Fruit fly (Drosophila melanogaster): ENCODE data around the gene eys.

Gene eys

DNA sequence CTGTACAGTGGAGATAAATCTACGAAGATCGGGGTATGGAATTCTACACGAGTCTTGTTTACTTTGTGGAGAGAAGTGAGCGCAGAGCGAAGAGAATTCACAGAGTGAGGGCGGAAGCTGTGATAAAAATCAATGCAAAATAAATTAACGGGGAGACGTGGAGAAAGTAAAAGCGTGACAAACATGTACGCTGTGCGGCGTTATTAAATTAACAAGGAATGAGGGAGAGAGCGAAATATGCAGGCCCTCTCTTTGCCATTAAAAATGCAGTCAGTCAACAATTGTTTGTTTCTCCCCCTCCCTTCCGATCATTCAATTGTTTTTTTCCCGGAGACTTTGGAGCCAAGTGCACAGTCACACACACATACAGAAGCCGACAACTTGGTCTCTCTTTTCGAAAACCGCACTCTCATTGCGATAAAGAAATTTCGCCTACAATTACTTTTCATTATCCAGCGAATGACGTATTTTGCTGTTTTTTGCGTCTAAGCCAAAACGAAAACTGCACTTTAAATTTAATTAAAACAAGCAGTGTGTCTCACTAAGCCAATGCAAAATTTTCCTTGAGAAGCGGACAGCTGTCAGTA is 51.4 kb downstream of the eys start:
- TF ChIP-seq CG11902 (GFP tag; optimal IDR thresholded peaks at IDR 0.05) (no peak), lz (GFP tag; optimal IDR thresholded peaks at IDR 0.05) (no peak), Sox102F (GFP tag; optimal IDR thresholded peaks at IDR 0.05) (no peak), CG9139 (GFP tag; optimal IDR thresholded peaks at IDR 0.05) (peak; percentile 70), spab (GFP tag; optimal IDR thresholded peaks at IDR 0.05) (peak; percentile 40), esn (GFP tag; optimal IDR thresholded peaks at IDR 0.05) (no peak), CG10631 (GFP tag; optimal IDR thresholded peaks at IDR 0.05) (no peak), achi (GFP tag; optimal IDR thresholded peaks at IDR 0.05) (no peak), CG15336 (GFP tag; IDR thresholded peaks at IDR 0.05) (peak; percentile 54), cyc (GFP tag; optimal IDR thresholded peaks at IDR 0.05) (no peak), net (GFP tag; optimal IDR thresholded peaks at IDR 0.05) (no peak), Smox (GFP tag; optimal IDR thresholded peaks at IDR 0.05) (no peak), CG4318 (GFP tag; optimal IDR thresholded peaks at IDR 0.05) (no peak), Lpt (GFP tag; optimal IDR thresholded peaks at IDR 0.05) (peak; percentile 56), CG3032 (tag; optimal IDR thresholded peaks at IDR 0.05) (no peak), Hr38 (GFP tag; optimal IDR thresholded peaks at IDR 0.05) (no peak), Hr4 (GFP tag; optimal IDR thresholded peaks at IDR 0.05) (no peak), CG32006 (GFP tag; optimal IDR thresholded peaks at IDR 0.05) (no peak), CG1621 (tag; optimal IDR thresholded peaks at IDR 0.05) (peak; percentile 30), CG6808 (GFP tag; optimal IDR thresholded peaks at IDR 0.05) (peak; percentile 62), Hr39 (GFP tag; optimal IDR thresholded peaks at IDR 0.05) (no peak), ss (GFP tag; optimal IDR thresholded peaks at IDR 0.05) (peak; percentile 74 to 82), Eip78C (GFP tag) (no peak), Ets96B (tag; optimal IDR thresholded peaks at IDR 0.05) (no peak), CG11294 (GFP tag; IDR thresholded peaks at IDR 0.05) (no peak), CG6276 (GFP tag; optimal IDR thresholded peaks at IDR 0.05) (peak; percentile 59), CG6163 (GFP tag; IDR thresholded peaks at IDR 0.05) (no peak), Eip75B (GFP tag; optimal IDR thresholded peaks at IDR 0.05) (no peak), Gug (GFP tag; IDR thresholded peaks at IDR 0.05) (no peak), CG7368 (GFP tag; optimal IDR thresholded peaks at IDR 0.05) (peak; percentile 23), topi (GFP tag; optimal IDR thresholded peaks at IDR 0.05) (peak; percentile 3), salr (GFP tag; optimal IDR thresholded peaks at IDR 0.05) (no peak), CG6792 (GFP tag; optimal IDR thresholded peaks at IDR 0.05) (peak; percentile 13), dsx (GFP tag; optimal IDR thresholded peaks at IDR 0.05; ENCODE audit: poor library complexity, severe bottlenecking) (peak; percentile 45), vri (GFP tag; optimal IDR thresholded peaks at IDR 0.05) (no peak), fd85E (GFP tag; optimal IDR thresholded peaks at IDR 0.05) (no peak), Ets21C (GFP tag; optimal IDR thresholded peaks at IDR 0.05) (no peak), CG16779 (tag; optimal IDR thresholded peaks at IDR 0.05) (peak; percentile 43), Sox14 (GFP tag; optimal IDR thresholded peaks at IDR 0.05) (peak; percentile 10), Met (GFP tag; optimal IDR thresholded peaks at IDR 0.05) (peak; percentile 21), fkh (GFP tag; optimal IDR thresholded peaks at IDR 0.05) (peak; percentile 51), CG10669 (GFP tag; optimal IDR thresholded peaks at IDR 0.05) (no peak), Eip93F (GFP tag; optimal IDR thresholded peaks at IDR 0.05) (no peak), CG8119 (GFP tag; IDR thresholded peaks at IDR 0.05) (0 out of 3 replicates have a peak, but pooled peaks have one; percentile 30), CG34406 (GFP tag; optimal IDR thresholded peaks at IDR 0.05) (no peak), CG11762 (GFP tag; optimal IDR thresholded peaks at IDR 0.05; ENCODE audit: insufficient read depth) (no peak), pdm3 (GFP tag; optimal IDR thresholded peaks at IDR 0.05) (no peak), CG8632 (GFP tag; optimal IDR thresholded peaks at IDR 0.05) (no peak), Sox15 (GFP tag; optimal IDR thresholded peaks at IDR 0.05) (no peak), acj6 (GFP tag; optimal IDR thresholded peaks at IDR 0.05) (no peak), CG8319 (GFP tag; optimal IDR thresholded peaks at IDR 0.05) (no peak), dac (GFP tag; optimal IDR thresholded peaks at IDR 0.05) (no peak)
